Fruit fly (Drosophila melanogaster) whole organism, embryonic: ENCODE data around the gene Sf3b3.

Source experiments
- Abd-B ChIP-seq: fragments of 200-800 bp; sonication (Bioruptor generic); optimal IDR thresholded peaks from 2 replicates; lab custom pipeline; 2018; ENCODE audit warnings: missing biosample characterization, mild to moderate bottlenecking, missing genetic modification characterization, moderate library complexity
- Ada2b ChIP-seq: fragments of 200-800 bp; sonication (Bioruptor generic); IDR thresholded peaks from 2 replicates; pipeline ENCODE4 v1.3.6; 2022; ENCODE audit warnings: missing biosample characterization, missing genetic modification characterization
- Atf-2 ChIP-seq: fragments of 200-800 bp; sonication (Bioruptor generic); optimal IDR thresholded peaks from 2 replicates; lab custom pipeline; 2016; ENCODE audit warnings: missing biosample characterization, missing genetic modification characterization
- Atf3 ChIP-seq: fragments of 200-800 bp; sonication (Bioruptor generic); optimal IDR thresholded peaks from 3 replicates; lab custom pipeline; 2016; ENCODE audit warnings: missing biosample characterization, missing genetic modification characterization
- B-H2 ChIP-seq: fragments of 200-800 bp; sonication (Bioruptor generic); optimal IDR thresholded peaks from 2 replicates; lab custom pipeline; 2018; ENCODE audit warnings: missing biosample characterization, mild to moderate bottlenecking, missing genetic modification characterization
- BtbVII ChIP-seq: fragments of 200-800 bp; sonication (Bioruptor generic); optimal IDR thresholded peaks from 3 replicates; lab custom pipeline; 2017; ENCODE audit warnings: missing biosample characterization, mild to moderate bottlenecking, missing genetic modification characterization
- CG10431 ChIP-seq: fragments of 200-800 bp; sonication (Bioruptor generic); optimal IDR thresholded peaks from 3 replicates; lab custom pipeline; 2018; ENCODE audit warnings: missing biosample characterization, mild to moderate bottlenecking, missing genetic modification characterization
- CG12236 ChIP-seq: fragments of 200-800 bp; sonication (Bioruptor generic); optimal IDR thresholded peaks from 2 replicates; lab custom pipeline; 2016; ENCODE audit warnings: missing biosample characterization, missing genetic modification characterization
- CG12744 ChIP-seq: fragments of 200-800 bp; sonication (Bioruptor generic); optimal IDR thresholded peaks from 2 replicates; lab custom pipeline; 2016; ENCODE audit warnings: missing biosample characterization, missing genetic modification characterization
- CG13424 ChIP-seq: fragments of 200-800 bp; sonication (Bioruptor generic); optimal IDR thresholded peaks from 2 replicates; lab custom pipeline; 2019; ENCODE audit warnings: missing biosample characterization, mild to moderate bottlenecking, missing genetic modification characterization, moderate library complexity
- CG14441 ChIP-seq: fragments of 200-800 bp; sonication (Bioruptor generic); IDR thresholded peaks from 2 replicates; pipeline ENCODE4 v1.3.6; 2022; ENCODE audit warnings: missing biosample characterization, missing genetic modification characterization
- CG17568 ChIP-seq: fragments of 200-800 bp; sonication (Bioruptor generic); optimal IDR thresholded peaks from 2 replicates; lab custom pipeline; 2018; ENCODE audit warnings: missing biosample characterization, mild to moderate bottlenecking, missing genetic modification characterization, moderate library complexity
- CG2199 ChIP-seq: fragments of 200-800 bp; sonication (Bioruptor generic); IDR thresholded peaks from 3 replicates; pipeline ENCODE4 v1.3.6; 2022; ENCODE audit warnings: missing biosample characterization, missing genetic modification characterization
- CG2875 ChIP-seq: fragments of 200-800 bp; sonication (Bioruptor generic); optimal IDR thresholded peaks from 2 replicates; lab custom pipeline; 2017; ENCODE audit warnings: missing biosample characterization, mild to moderate bottlenecking, missing genetic modification characterization, missing genetic modification reagents
- CG32532 ChIP-seq: fragments of 200-800 bp; sonication (Bioruptor generic); IDR thresholded peaks from 2 replicates; pipeline ENCODE4 v1.3.6; 2022; ENCODE audit warnings: missing biosample characterization, missing genetic modification characterization
- CG32767 ChIP-seq: fragments of 200-800 bp; sonication (Bioruptor generic); IDR thresholded peaks from 2 replicates; pipeline ENCODE4 v1.3.6; 2022; ENCODE audit warnings: missing biosample characterization, missing genetic modification characterization
- CG34376 ChIP-seq: fragments of 200-800 bp; sonication (Bioruptor generic); optimal IDR thresholded peaks from 2 replicates; lab custom pipeline; 2018; ENCODE audit warnings: missing biosample characterization, mild to moderate bottlenecking, missing genetic modification characterization
- CG6683 ChIP-seq: fragments of 200-800 bp; sonication (Bioruptor generic); optimal IDR thresholded peaks from 2 replicates; lab custom pipeline; 2017; ENCODE audit warnings: missing biosample characterization, mild to moderate bottlenecking, missing genetic modification characterization, missing genetic modification reagents
- CG7839 ChIP-seq: fragments of 200-800 bp; sonication (Bioruptor generic); optimal IDR thresholded peaks from 3 replicates; lab custom pipeline; 2018; ENCODE audit warnings: missing biosample characterization, mild to moderate bottlenecking, missing genetic modification characterization, moderate library complexity
- Doc3 ChIP-seq: fragments of 200-800 bp; sonication (Bioruptor generic); IDR thresholded peaks from 3 replicates; pipeline ENCODE4 v1.3.6; 2022; ENCODE audit warnings: missing biosample characterization, missing genetic modification characterization; ENCODE audit not compliant: partially characterized antibody
- Elba2 ChIP-seq: fragments of 200-800 bp; sonication (Bioruptor generic); optimal IDR thresholded peaks from 3 replicates; lab custom pipeline; 2016; ENCODE audit warnings: missing biosample characterization, missing genetic modification characterization
- Max ChIP-seq: fragments of 200-800 bp; sonication (Bioruptor generic); optimal IDR thresholded peaks from 2 replicates; lab custom pipeline; 2016; ENCODE audit warnings: missing biosample characterization, mild to moderate bottlenecking, missing genetic modification characterization
- Med ChIP-seq: fragments of 200-800 bp; sonication (Bioruptor generic); peaks from one replicate; lab custom pipeline; 2016; ENCODE audit warnings: missing biosample characterization, missing genetic modification characterization, mild to moderate bottlenecking, inconsistent platforms, moderate library complexity
- Rfx ChIP-seq: fragments of 200-800 bp; sonication (Bioruptor generic); IDR thresholded peaks from 2 replicates; pipeline ENCODE4 v1.3.6; 2022; ENCODE audit warnings: missing biosample characterization, missing genetic modification characterization
- Sin3A ChIP-seq: fragments of >200 bp; optimal IDR thresholded peaks from 2 replicates; lab custom pipeline; 2018
- Spps ChIP-seq: fragments of 200-800 bp; sonication (Bioruptor generic); optimal IDR thresholded peaks from 2 replicates; lab custom pipeline; 2018; ENCODE audit warnings: missing biosample characterization, mild to moderate bottlenecking, missing genetic modification characterization
- TFAM ChIP-seq: fragments of 200-800 bp; sonication (Bioruptor generic); optimal IDR thresholded peaks from 2 replicates; lab custom pipeline; 2017; ENCODE audit warnings: missing biosample characterization, missing genetic modification characterization, inconsistent platforms
- Taf1 ChIP-seq: fragments of 200-800 bp; sonication (Bioruptor generic); IDR thresholded peaks from 2 replicates; pipeline ENCODE4 v1.3.6; 2022; ENCODE audit warnings: missing biosample characterization, missing genetic modification characterization
- Xrp1 ChIP-seq: fragments of 200-800 bp; sonication (Bioruptor generic); IDR thresholded peaks from 2 replicates; pipeline ENCODE4 v1.3.6; 2022; ENCODE audit warnings: missing biosample characterization, missing genetic modification characterization
- al ChIP-seq: fragments of 200-800 bp; sonication (Bioruptor generic); IDR thresholded peaks from 2 replicates; pipeline ENCODE4 v1.3.6; 2022; ENCODE audit warnings: missing biosample characterization, missing genetic modification characterization
- bab2 ChIP-seq: fragments of 200-800 bp; sonication (Bioruptor generic); optimal IDR thresholded peaks from 2 replicates; lab custom pipeline; 2016; ENCODE audit warnings: missing biosample characterization, missing genetic modification characterization
- chinmo ChIP-seq: fragments of 200-800 bp; sonication (Bioruptor generic); IDR thresholded peaks from 4 replicates; pipeline ENCODE4 v1.3.6; 2022; ENCODE audit warnings: missing biosample characterization, missing genetic modification characterization; ENCODE audit not compliant: partially characterized antibody
- chn ChIP-seq: fragments of 200-800 bp; sonication (Bioruptor generic); optimal IDR thresholded peaks from 2 replicates; lab custom pipeline; 2016; ENCODE audit warnings: missing biosample characterization, missing genetic modification characterization
- dmrt11E ChIP-seq: fragments of 200-800 bp; sonication (Bioruptor generic); optimal IDR thresholded peaks from 3 replicates; lab custom pipeline; 2018; ENCODE audit warnings: missing biosample characterization, mild to moderate bottlenecking, missing genetic modification characterization, moderate library complexity
- fru ChIP-seq: fragments of >200 bp; optimal IDR thresholded peaks from 2 replicates; lab custom pipeline; 2017
- kah ChIP-seq: fragments of 200-800 bp; sonication (Bioruptor generic); optimal IDR thresholded peaks from 2 replicates; lab custom pipeline; 2018; ENCODE audit warnings: missing biosample characterization, mild to moderate bottlenecking, missing genetic modification characterization
- nom ChIP-seq: fragments of 200-800 bp; sonication (Bioruptor generic); optimal IDR thresholded peaks from 2 replicates; lab custom pipeline; 2017; ENCODE audit warnings: missing biosample characterization, missing genetic modification characterization, mild to moderate bottlenecking, moderate library complexity, missing genetic modification reagents
- otp ChIP-seq: fragments of 200-800 bp; sonication (Bioruptor generic); IDR thresholded peaks from 3 replicates; pipeline ENCODE4, ENCODE4 v1.3.6; 2022; ENCODE audit warnings: missing biosample characterization, missing genetic modification characterization
- pnt ChIP-seq: fragments of 200-800 bp; sonication (Bioruptor generic); optimal IDR thresholded peaks from 3 replicates; lab custom pipeline; 2016; ENCODE audit warnings: missing biosample characterization, missing genetic modification characterization
- psq ChIP-seq: fragments of 200-800 bp; sonication (Bioruptor generic); optimal IDR thresholded peaks from 2 replicates; lab custom pipeline; 2017; ENCODE audit warnings: missing biosample characterization, missing genetic modification characterization
- ranshi ChIP-seq: fragments of 200-800 bp; sonication (Bioruptor generic); IDR thresholded peaks from 2 replicates; pipeline ENCODE4 v1.3.6; 2022; ENCODE audit warnings: missing biosample characterization, missing genetic modification characterization
- row ChIP-seq: fragments of 200-800 bp; sonication (Bioruptor generic); IDR thresholded peaks from 3 replicates; pipeline ENCODE4 v1.3.6; 2022; ENCODE audit warnings: missing biosample characterization, missing genetic modification characterization
- sc ChIP-seq, 3 experiments: fragments of >200 bp in 2 of 3; fragments of 200-800 bp in 1 of 3; sonication (Bioruptor generic) in 1 of 3; optimal IDR thresholded peaks; 2 replicates in 2 of 3; 3 replicates in 1 of 3; lab custom pipeline; 2017; ENCODE audit warnings: mild to moderate bottlenecking in 1 of 3, missing biosample characterization in 1 of 3, missing genetic modification characterization in 1 of 3, missing genetic modification reagents in 1 of 3
- sens ChIP-seq: fragments of 200-800 bp; sonication (Bioruptor generic); peaks from one replicate; lab custom pipeline; 2016; ENCODE audit warnings: missing biosample characterization, missing genetic modification characterization
- sens-2 ChIP-seq: fragments of 200-800 bp; sonication (Bioruptor generic); IDR thresholded peaks from 2 replicates; pipeline ENCODE4 v1.3.6; 2022; ENCODE audit warnings: missing biosample characterization, missing genetic modification characterization
- slp2 ChIP-seq: fragments of 200-800 bp; sonication (Bioruptor generic); optimal IDR thresholded peaks from 2 replicates; lab custom pipeline; 2016; ENCODE audit warnings: missing biosample characterization, missing genetic modification characterization
- sna ChIP-seq: fragments of 200-800 bp; sonication (Bioruptor generic); IDR thresholded peaks from 2 replicates; pipeline ENCODE4 v1.3.6; 2022; ENCODE audit warnings: missing biosample characterization, missing genetic modification characterization; ENCODE audit not compliant: partially characterized antibody
- sr ChIP-seq: fragments of 200-800 bp; sonication (Bioruptor generic); IDR thresholded peaks from 3 replicates; pipeline ENCODE4 v1.3.6; 2022; ENCODE audit warnings: missing biosample characterization, missing genetic modification characterization
- stc ChIP-seq: fragments of 200-800 bp; sonication (Bioruptor generic); IDR thresholded peaks from 2 replicates; pipeline ENCODE4 v1.3.6; 2022; ENCODE audit warnings: missing biosample characterization, missing genetic modification characterization
- stwl ChIP-seq: fragments of 200-800 bp; sonication (Bioruptor generic); optimal IDR thresholded peaks from 3 replicates; lab custom pipeline; 2018; ENCODE audit warnings: missing biosample characterization, mild to moderate bottlenecking, missing genetic modification characterization, moderate library complexity
- twi ChIP-seq: fragments of 200-800 bp; optimal IDR thresholded peaks from 2 replicates; lab custom pipeline; 2019; ENCODE audit warnings: missing biosample characterization, mild to moderate bottlenecking, missing genetic modification characterization, moderate library complexity

Gene Sf3b3

dm6 chr3L:819297-819886 lies 13.8 kb downstream of the Sf3b3 start (continued):
- TF ChIP-seq Abd-B (GFP tag; lab: Kevin White, UChicago) (peak; percentile 81), otp (GFP tag; lab: Robert Waterston, UW) (peak; percentile 96), B-H2 (GFP tag; lab: Kevin White, UChicago) (peak; percentile 64), sna (GFP tag; lab: Robert Waterston, UW) (no peak), Atf-2 (GFP tag; lab: Kevin White, UChicago) (peak; percentile 85), CG6683 (peak; percentile 58), bab2 (peak; percentile 86), CG2875 (GFP tag; lab: Kevin White, UChicago) (peak; percentile 81), CG14441 (peak; percentile 94), sens-2 (GFP tag; lab: Robert Waterston, UW) (peak; percentile 94), kah (GFP tag; lab: Kevin White, UChicago) (peak; percentile 76), nom (no peak), CG17568 (GFP tag; lab: Kevin White, UChicago) (peak; percentile 77), CG10431 (GFP tag; lab: Kevin White, UChicago) (peak; percentile 16), sr (GFP tag; lab: Robert Waterston, UW) (peak; percentile 85), Doc3 (GFP tag; lab: Robert Waterston, UW) (no peak), psq (GFP tag; lab: Kevin White, UChicago) (peak; percentile 43), CG7839 (tag; lab: Kevin White, UChicago) (peak; percentile 91), Rfx (peak; percentile 94), Ada2b (GFP tag; lab: Robert Waterston, UW) (peak; percentile 94), CG34376 (GFP tag; lab: Kevin White, UChicago) (peak; percentile 56), CG32532 (peak; percentile 95), sc (optimal IDR thresholded peaks at IDR 0.05; lab: Kevin White, UChicago) (no peak), sc (GFP tag; optimal IDR thresholded peaks at IDR 0.05; lab: Kevin White, UChicago) (peak; percentile 69), Max (GFP tag; lab: Kevin White, UChicago) (peak; percentile 67), sens (GFP tag; lab: Kevin White, UChicago) (peak; percentile 96), al (GFP tag; lab: Robert Waterston, UW) (peak; percentile 86), Taf1 (GFP tag; lab: Robert Waterston, UW) (peak; percentile 76), twi (peak; percentile 57), stc (peak; percentile 94), stwl (tag; lab: Kevin White, UChicago) (no peak), Med (GFP tag; lab: Kevin White, UChicago) (peak; percentile 99), ranshi (GFP tag; lab: Robert Waterston, UW) (peak; percentile 94), Sin3A (lab: Kevin White, UChicago) (no peak), CG2199 (GFP tag; lab: Robert Waterston, UW) (peak; percentile 94)

- TF ChIP-seq pnt (GFP tag; lab: Kevin White, UChicago) (no peak), Xrp1 (GFP tag; lab: Robert Waterston, UW) (0 out of 2 replicates have a peak, but pooled peaks have one; percentile 17), chinmo (GFP tag; lab: Robert Waterston, UW) (0 out of 4 replicates have a peak, but pooled peaks have one; percentile 61), CG32767 (GFP tag; lab: Robert Waterston, UW) (no peak), dmrt11E (tag; lab: Kevin White, UChicago) (no peak), CG12744 (GFP tag; lab: Kevin White, UChicago) (no peak), Atf3 (no peak), BtbVII (GFP tag; lab: Kevin White, UChicago) (no peak), CG12236 (no peak), row (GFP tag; lab: Robert Waterston, UW) (peak; percentile 30; the same call in 2 of the 3 replicates), fru (lab: Kevin White, UChicago) (no peak), CG13424 (tag; lab: Kevin White, UChicago) (peak; percentile 46), chn (GFP tag; lab: Kevin White, UChicago) (no peak), Spps (tag; lab: Kevin White, UChicago) (no peak), slp2 (GFP tag; lab: Kevin White, UChicago) (no peak), TFAM (no peak), Elba2 (GFP tag; lab: Kevin White, UChicago) (no peak)
Observed at dm6 chr3L:818438-819138, 14.6 kb downstream of the Sf3b3 start.
